Worm (Caenorhabditis elegans) whole organism, L2 larva: ENCODE results near the gene F13A2.5.

Source experiments
- F13H6.1 ChIP-seq: sonication (generic microtip); optimal IDR thresholded peaks from 2 replicates; lab custom pipeline; 2016; ENCODE audit warnings: missing genetic modification characterization, missing compliant biosample characterization
- R02D3.7 ChIP-seq: fragments of 150-350 bp; optimal IDR thresholded peaks from 2 replicates; lab custom pipeline; 2014; ENCODE audit warnings: missing biosample characterization, missing genetic modification characterization
- Y55F3AM.14 ChIP-seq: fragments of 200-800 bp; sonication (Bioruptor generic); optimal IDR thresholded peaks from 2 replicates; lab custom pipeline; 2018; ENCODE audit warnings: mild to moderate bottlenecking, missing genetic modification characterization, missing compliant biosample characterization
- ZK546.5 ChIP-seq: sonication (generic microtip); optimal IDR thresholded peaks from 2 replicates; lab custom pipeline; 2017; ENCODE audit warnings: missing biosample characterization, missing genetic modification characterization
- alr-1 ChIP-seq: fragments of 150-350 bp; optimal IDR thresholded peaks from 2 replicates; lab custom pipeline; 2014; ENCODE audit warnings: missing biosample characterization, missing genetic modification characterization
- ama-1 ChIP-seq: fragments of 150-350 bp; optimal IDR thresholded peaks from 2 replicates; lab custom pipeline; 2018; ENCODE audit warnings: inconsistent platforms
- blmp-1 ChIP-seq: sonication (generic microtip); optimal IDR thresholded peaks from 2 replicates; lab custom pipeline; 2017; ENCODE audit warnings: missing genetic modification characterization, mild to moderate bottlenecking, missing compliant biosample characterization, antibody characterized with exemption, moderate library complexity; ENCODE audit not compliant: insufficient read depth
- ceh-16 ChIP-seq: fragments of 150-350 bp; optimal IDR thresholded peaks from 2 replicates; lab custom pipeline; 2014; ENCODE audit warnings: missing biosample characterization, missing genetic modification characterization
- crh-2 ChIP-seq: sonication (generic microtip); optimal IDR thresholded peaks from 2 replicates; lab custom pipeline; 2017; ENCODE audit warnings: missing biosample characterization, missing genetic modification characterization
- dmd-4 ChIP-seq: sonication (generic microtip); optimal IDR thresholded peaks from 2 replicates; lab custom pipeline; 2017; ENCODE audit warnings: missing biosample characterization, missing genetic modification characterization
- elt-1 ChIP-seq: fragments of 150-350 bp; optimal IDR thresholded peaks from 2 replicates; lab custom pipeline; 2014; ENCODE audit warnings: missing biosample characterization, missing genetic modification characterization
- fos-1 ChIP-seq: fragments of 150-350 bp; optimal IDR thresholded peaks from 2 replicates; lab custom pipeline; 2014; ENCODE audit warnings: missing biosample characterization, missing genetic modification characterization
- gmeb-1 ChIP-seq: fragments of 150-350 bp; optimal IDR thresholded peaks from 2 replicates; lab custom pipeline; 2014; ENCODE audit warnings: missing biosample characterization, missing genetic modification characterization
- lin-13 ChIP-seq: fragments of 150-350 bp; optimal IDR thresholded peaks from 2 replicates; lab custom pipeline; 2014; ENCODE audit warnings: missing biosample characterization, missing genetic modification reagents, missing genetic modification characterization
- lin-39 ChIP-seq: fragments of 150-350 bp; optimal IDR thresholded peaks from 2 replicates; lab custom pipeline; 2014; ENCODE audit warnings: missing biosample characterization, missing genetic modification reagents, missing genetic modification characterization
- mab-5 ChIP-seq: fragments of 150-350 bp; optimal IDR thresholded peaks from 2 replicates; lab custom pipeline; 2014; ENCODE audit warnings: missing biosample characterization, missing genetic modification characterization
- mbf-1 ChIP-seq: sonication (generic microtip); optimal IDR thresholded peaks from 2 replicates; lab custom pipeline; 2017; ENCODE audit warnings: missing biosample characterization, missing genetic modification characterization
- mdl-1 ChIP-seq, 2 experiments: fragments of 150-350 bp in 1 of 2; sonication (generic microtip) in 1 of 2; optimal IDR thresholded peaks; 2 replicates each; lab custom pipeline; 2017; ENCODE audit warnings: missing biosample characterization in 2 of 2, missing genetic modification characterization in 2 of 2
- nhr-10 ChIP-seq: sonication (generic microtip); optimal IDR thresholded peaks from 2 replicates; lab custom pipeline; 2017; ENCODE audit warnings: missing biosample characterization, missing genetic modification characterization
- nhr-11 ChIP-seq: fragments of 150-350 bp; optimal IDR thresholded peaks from 2 replicates; lab custom pipeline; 2014; ENCODE audit warnings: missing biosample characterization, missing genetic modification characterization
- nhr-129 ChIP-seq: fragments of 150-350 bp; optimal IDR thresholded peaks from 2 replicates; lab custom pipeline; 2014; ENCODE audit warnings: missing biosample characterization, missing genetic modification characterization
- nhr-23 ChIP-seq: fragments of 150-350 bp; optimal IDR thresholded peaks from 2 replicates; lab custom pipeline; 2014; ENCODE audit warnings: missing biosample characterization, missing genetic modification reagents, missing genetic modification characterization
- nhr-237 ChIP-seq: fragments of 150-350 bp; optimal IDR thresholded peaks from 2 replicates; lab custom pipeline; 2014; ENCODE audit warnings: missing biosample characterization, missing genetic modification characterization
- nhr-25 ChIP-seq: fragments of 150-350 bp; sonication (generic microtip); optimal IDR thresholded peaks from 3 replicates; lab custom pipeline; 2014; ENCODE audit warnings: missing biosample characterization, missing genetic modification characterization
- nhr-77 ChIP-seq: fragments of 150-350 bp; optimal IDR thresholded peaks from 2 replicates; lab custom pipeline; 2014; ENCODE audit warnings: missing biosample characterization, missing genetic modification characterization
- peb-1 ChIP-seq: fragments of 150-350 bp; optimal IDR thresholded peaks from 2 replicates; lab custom pipeline; 2014; ENCODE audit warnings: missing biosample characterization, missing genetic modification characterization
- skn-1 ChIP-seq: sonication (generic microtip); optimal IDR thresholded peaks from 2 replicates; lab custom pipeline; 2017; ENCODE audit warnings: missing biosample characterization, missing genetic modification characterization
- sma-9 ChIP-seq, 2 experiments: fragments of 150-350 bp in 1 of 2; sonication (generic microtip) in 1 of 2; optimal IDR thresholded peaks; 2 replicates each; lab custom pipeline; 2014 to 2016; ENCODE audit warnings: missing genetic modification characterization in 2 of 2, mild to moderate bottlenecking in 1 of 2, missing biosample characterization in 1 of 2, missing compliant biosample characterization in 1 of 2, missing genetic modification reagents in 1 of 2, moderate library complexity in 1 of 2
- unc-39 ChIP-seq: fragments of 150-350 bp; optimal IDR thresholded peaks from 2 replicates; lab custom pipeline; 2014; ENCODE audit warnings: missing biosample characterization, missing genetic modification characterization
- unc-62 ChIP-seq: fragments of 150-350 bp; optimal IDR thresholded peaks from 2 replicates; lab custom pipeline; 2014; ENCODE audit warnings: missing biosample characterization, missing genetic modification reagents, missing genetic modification characterization
- zag-1 ChIP-seq: fragments of 150-350 bp; optimal IDR thresholded peaks from 2 replicates; lab custom pipeline; 2014; ENCODE audit warnings: missing biosample characterization, missing genetic modification characterization
- ztf-1 ChIP-seq: fragments of 200-800 bp; sonication (Bioruptor generic); conservative IDR thresholded peaks from 2 replicates; pipeline ENCODE4 v1.3.6; 2022; ENCODE audit warnings: missing genetic modification characterization, missing compliant biosample characterization

Gene F13A2.5

DNA sequence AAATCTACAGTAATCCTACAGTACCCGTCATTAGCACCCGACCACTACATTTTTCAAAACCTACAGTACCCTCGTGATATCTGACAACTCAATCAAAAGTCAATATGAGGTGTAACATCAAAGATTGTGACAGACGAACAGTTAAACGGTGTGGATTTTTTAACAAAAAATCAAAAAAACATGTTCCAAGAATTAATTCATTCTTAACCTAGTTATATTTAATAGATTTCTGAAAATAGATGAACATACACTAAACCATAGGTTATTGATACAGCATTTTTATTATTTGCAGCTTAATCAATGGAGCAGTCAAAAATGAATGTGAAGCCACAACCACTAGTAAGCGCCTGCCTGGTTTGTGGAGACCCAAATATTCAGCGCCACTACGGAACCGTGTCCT is 5.8 kb upstream of the F13A2.5 start, which contains the start of gene nhr-118:
nhr-118 (plus strand) TSS at position 301 of the 400 bp plus-strand sequence.
- no peak for TF ChIP-seq lin-13 (GFP tag; lab: Kevin White, UChicago)
- TF ChIP-seq fos-1 (tag; lab: Kevin White, UChicago) = no peak
- no peak for TF ChIP-seq elt-1 (tag; lab: Kevin White, UChicago)
- TF ChIP-seq crh-2 (tag; lab: Kevin White, UChicago) = no peak
- no peak for TF ChIP-seq alr-1 (tag; lab: Kevin White, UChicago)
- no peak for TF ChIP-seq nhr-11 (tag; lab: Kevin White, UChicago)
- no peak for TF ChIP-seq nhr-25 (tag; lab: Kevin White, UChicago)
- no peak for TF ChIP-seq gmeb-1 (tag; lab: Kevin White, UChicago)
- no peak for TF ChIP-seq ZK546.5
- TF ChIP-seq ztf-1 (GFP tag; lab: Robert Waterston, UW) = no peak
- no peak for TF ChIP-seq skn-1
- TF ChIP-seq ceh-16 = no peak
- no peak for TF ChIP-seq sma-9 (GFP tag; optimal IDR thresholded peaks at IDR 0.05; lab: Kevin White, UChicago)
- no peak for TF ChIP-seq sma-9 (tag; optimal IDR thresholded peaks at IDR 0.05; lab: Kevin White, UChicago)
- TF ChIP-seq mbf-1 (tag; lab: Kevin White, UChicago) = no peak

DNA sequence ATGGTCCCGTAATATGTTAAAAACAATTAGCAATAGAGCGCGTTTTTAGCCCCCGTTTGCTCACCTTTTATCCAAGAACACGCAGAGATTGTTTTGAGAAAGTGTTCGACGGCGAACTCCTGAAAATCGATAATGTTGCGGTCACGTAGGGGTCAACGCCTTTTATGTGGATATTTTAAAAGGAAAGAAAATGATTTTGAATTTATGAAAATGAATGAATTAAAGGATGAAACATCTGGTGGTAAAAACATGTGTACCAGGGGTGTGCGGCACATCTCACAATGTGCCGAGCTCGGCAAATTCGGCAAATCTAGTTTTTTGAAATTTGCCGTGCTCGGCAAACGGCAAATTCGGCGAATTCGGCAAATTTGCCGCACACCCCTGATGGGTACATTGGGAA is 1.6 kb downstream of the F13A2.5 start, which contains the start of gene F13A2.4:
F13A2.4 (minus strand) TSS at position 101 of the 400 bp plus-strand sequence.
- TF ChIP-seq F13H6.1 (tag; lab: Kevin White, UChicago) = no peak

DNA sequence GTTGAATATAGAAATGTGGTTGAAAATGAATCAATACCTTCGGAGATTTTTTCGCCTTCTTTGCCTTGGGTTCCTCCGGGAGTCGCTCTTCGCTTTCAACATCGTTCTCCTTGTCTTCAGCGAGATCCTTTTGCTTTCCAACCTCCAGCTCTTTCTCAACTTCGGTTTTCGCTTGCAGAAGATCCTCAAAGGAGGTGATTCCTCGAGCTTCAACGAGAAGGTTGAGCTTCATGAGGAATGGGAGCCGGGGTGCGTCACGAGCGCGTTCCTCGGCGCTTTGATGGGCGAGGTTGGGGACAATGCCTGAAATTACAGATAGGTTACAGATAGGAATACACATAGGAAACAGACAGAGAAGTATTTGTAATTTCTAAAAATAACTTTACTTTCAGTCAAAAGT is 2.9 kb downstream of the F13A2.5 start:
- TF ChIP-seq lin-39 (tag; lab: Kevin White, UChicago) (no peak), ama-1 (lab: Kevin White, UChicago) (no peak), mab-5 (tag; lab: Kevin White, UChicago) (no peak), crh-2 (tag; lab: Kevin White, UChicago) (no peak), nhr-23 (no peak), peb-1 (tag; lab: Kevin White, UChicago) (no peak), nhr-77 (tag; lab: Kevin White, UChicago) (no peak), unc-39 (tag; lab: Kevin White, UChicago) (no peak), nhr-237 (tag; lab: Kevin White, UChicago) (no peak), ZK546.5 (no peak), mdl-1 (tag; optimal IDR thresholded peaks at IDR 0.05; lab: Kevin White, UChicago) (no peak), ceh-16 (no peak), F13H6.1 (tag; lab: Kevin White, UChicago) (no peak), unc-62 (GFP tag; lab: Kevin White, UChicago) (no peak)

DNA sequence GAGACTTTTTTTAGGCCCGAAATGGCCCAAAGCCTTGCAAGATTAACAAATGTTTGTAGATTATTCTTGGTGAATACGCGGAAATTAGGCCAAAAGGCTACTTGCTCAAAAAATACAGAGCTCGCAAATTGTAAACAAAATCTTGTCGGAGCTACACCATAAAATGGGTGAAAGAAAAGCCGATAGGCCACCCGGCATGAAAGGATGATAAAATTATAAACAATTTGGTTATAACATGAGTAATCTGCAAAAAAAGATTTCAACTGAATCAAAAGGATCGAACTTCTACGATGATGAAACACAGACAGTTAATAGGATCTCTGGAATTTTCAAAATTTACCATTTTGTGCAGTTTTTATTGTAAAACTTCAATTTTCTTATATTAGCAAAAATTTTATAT is 3.6 kb downstream of the F13A2.5 start:
- no peak for TF ChIP-seq zag-1 (tag; lab: Kevin White, UChicago)
- no peak for TF ChIP-seq ZK546.5
- TF ChIP-seq nhr-10 = no peak
- TF ChIP-seq nhr-11 (tag; lab: Kevin White, UChicago) = no peak
- TF ChIP-seq alr-1 (tag; lab: Kevin White, UChicago) = no peak
- TF ChIP-seq unc-62 (GFP tag; lab: Kevin White, UChicago) = no peak
- TF ChIP-seq mab-5 (tag; lab: Kevin White, UChicago) = no peak
- no peak for TF ChIP-seq nhr-129 (tag; lab: Kevin White, UChicago)
- TF ChIP-seq dmd-4 (tag; lab: Kevin White, UChicago) = no peak
- TF ChIP-seq R02D3.7 (tag; lab: Kevin White, UChicago) = no peak
- TF ChIP-seq Y55F3AM.14 (GFP tag; lab: Kevin White, UChicago) = no peak
- TF ChIP-seq ama-1 (lab: Kevin White, UChicago) = no peak
- TF ChIP-seq nhr-23 = no peak
- no peak for TF ChIP-seq crh-2 (tag; lab: Kevin White, UChicago)

DNA sequence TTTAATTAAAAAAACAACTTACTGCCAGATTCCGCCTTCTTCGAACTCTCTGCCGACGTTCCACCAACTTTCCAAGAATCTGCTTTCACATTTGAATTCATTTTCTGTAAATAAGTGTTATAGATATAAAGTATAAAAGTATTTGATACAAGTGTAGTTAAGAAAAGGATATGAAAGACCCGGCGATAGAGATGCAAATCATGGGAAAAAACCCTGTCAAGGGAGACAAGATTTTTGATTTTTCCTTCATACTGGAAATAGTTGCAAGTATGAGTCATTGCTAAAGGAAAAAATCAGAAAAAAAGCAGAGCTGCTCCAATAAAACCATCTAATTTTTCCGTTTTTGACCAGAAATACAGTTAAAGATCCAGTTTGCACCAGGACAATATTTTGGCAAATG is 5.5 kb downstream of the F13A2.5 start, which contains the start of gene F13A2.3:
F13A2.3 (minus strand) TSS at position 101 of the 400 bp plus-strand sequence.
- TF ChIP-seq blmp-1 (tag; lab: Kevin White, UChicago) = no peak
- TF ChIP-seq Y55F3AM.14 (GFP tag; lab: Kevin White, UChicago) = no peak
- no peak for TF ChIP-seq elt-1 (tag; lab: Kevin White, UChicago)
- TF ChIP-seq gmeb-1 (tag; lab: Kevin White, UChicago) = no peak
